Worm (Caenorhabditis elegans): Measurements from ENCODE around the gene srw-101.

- TF ChIP-seq dmd-4 (tag; optimal IDR thresholded peaks at IDR 0.05; ENCODE audit: borderline replicate concordance) (no peak), hlh-6 (tag; optimal IDR thresholded peaks at IDR 0.05) (no peak)
These were observed 38.6 kb downstream of the srw-101 start, which contains the start of gene clec-205 for ce11 chrV:1760682-1761081.
